Fruit fly (Drosophila melanogaster): Measurements from ENCODE around the gene CG32262.

Gene CG32262

dm6 chr3L:3818566-3819325 is 8.8 kb upstream of the CG32262 start, which contains the start of gene enc (continued):
- TF ChIP-seq Gug (GFP tag; IDR thresholded peaks at IDR 0.05) (no peak), dac (GFP tag; optimal IDR thresholded peaks at IDR 0.05) (no peak), eg (GFP tag; IDR thresholded peaks at IDR 0.05) (no peak), Blimp-1 (GFP tag; optimal IDR thresholded peaks at IDR 0.05) (no peak), Hr4 (GFP tag; optimal IDR thresholded peaks at IDR 0.05) (no peak), CG32006 (GFP tag; optimal IDR thresholded peaks at IDR 0.05) (no peak), CG1621 (tag; optimal IDR thresholded peaks at IDR 0.05) (no peak), CG11294 (GFP tag; IDR thresholded peaks at IDR 0.05) (no peak), CG3032 (tag; optimal IDR thresholded peaks at IDR 0.05) (peak; percentile 3), CG6276 (GFP tag; optimal IDR thresholded peaks at IDR 0.05) (no peak), fkh (GFP tag; optimal IDR thresholded peaks at IDR 0.05) (peak; percentile 71), lz (GFP tag; optimal IDR thresholded peaks at IDR 0.05) (no peak), Hr39 (GFP tag; optimal IDR thresholded peaks at IDR 0.05) (no peak), Lpt (GFP tag; optimal IDR thresholded peaks at IDR 0.05) (no peak), CG10669 (GFP tag; optimal IDR thresholded peaks at IDR 0.05) (no peak), Ets21C (GFP tag; optimal IDR thresholded peaks at IDR 0.05) (no peak), salr (GFP tag; optimal IDR thresholded peaks at IDR 0.05) (no peak), vri (GFP tag; optimal IDR thresholded peaks at IDR 0.05) (no peak), Hr38 (GFP tag; optimal IDR thresholded peaks at IDR 0.05) (no peak), CG15336 (GFP tag; IDR thresholded peaks at IDR 0.05) (no peak), CG8632 (GFP tag; optimal IDR thresholded peaks at IDR 0.05) (no peak), CG11902 (GFP tag; optimal IDR thresholded peaks at IDR 0.05) (no peak), esn (GFP tag; optimal IDR thresholded peaks at IDR 0.05) (peak; percentile 14), Ets96B (tag; optimal IDR thresholded peaks at IDR 0.05) (no peak), CG7368 (GFP tag; optimal IDR thresholded peaks at IDR 0.05) (no peak)

dm6 chr3L:3816772-3817483 is 6.9 kb upstream of the CG32262 start:
- peak; percentile 69 for TF ChIP-seq spab (GFP tag; optimal IDR thresholded peaks at IDR 0.05)
- peak; percentile 5 for TF ChIP-seq Hr4 (GFP tag; optimal IDR thresholded peaks at IDR 0.05)
- no peak; the same call in 2 of the 3 replicates for TF ChIP-seq CG6163 (GFP tag; IDR thresholded peaks at IDR 0.05)
- no peak for TF ChIP-seq Lpt (GFP tag; optimal IDR thresholded peaks at IDR 0.05)
- TF ChIP-seq CG3032 (tag; optimal IDR thresholded peaks at IDR 0.05), result peak; percentile 8
- peak; percentile 22 for TF ChIP-seq topi (GFP tag; optimal IDR thresholded peaks at IDR 0.05)
- peak; percentile 50 for TF ChIP-seq CG10669 (GFP tag; optimal IDR thresholded peaks at IDR 0.05)
- no peak for TF ChIP-seq CG8632 (GFP tag; optimal IDR thresholded peaks at IDR 0.05)
- TF ChIP-seq CG9139 (GFP tag; optimal IDR thresholded peaks at IDR 0.05), result peak; percentile 85
- no peak for TF ChIP-seq Smox (GFP tag; optimal IDR thresholded peaks at IDR 0.05)
- TF ChIP-seq fd59A (GFP tag; optimal IDR thresholded peaks at IDR 0.05), result no peak
- peak; percentile 16 for TF ChIP-seq Blimp-1 (GFP tag; optimal IDR thresholded peaks at IDR 0.05)
- TF ChIP-seq net (GFP tag; optimal IDR thresholded peaks at IDR 0.05), result peak; percentile 52
- no peak for TF ChIP-seq CG31627 (GFP tag; optimal IDR thresholded peaks at IDR 0.05)
- TF ChIP-seq fd85E (GFP tag; optimal IDR thresholded peaks at IDR 0.05), result no peak
- no peak for TF ChIP-seq CG32006 (GFP tag; optimal IDR thresholded peaks at IDR 0.05)
- TF ChIP-seq Sox15 (GFP tag; optimal IDR thresholded peaks at IDR 0.05), result no peak
- no peak; the same call in 1 of the 2 replicates for TF ChIP-seq CG15336 (GFP tag; IDR thresholded peaks at IDR 0.05)
- TF ChIP-seq Hr38 (GFP tag; optimal IDR thresholded peaks at IDR 0.05), result no peak
- no peak for TF ChIP-seq CG34406 (GFP tag; optimal IDR thresholded peaks at IDR 0.05)
- peak; percentile 13 for TF ChIP-seq Sox14 (GFP tag; optimal IDR thresholded peaks at IDR 0.05)
- TF ChIP-seq Ets96B (tag; optimal IDR thresholded peaks at IDR 0.05), result peak; percentile 41
- TF ChIP-seq OdsH (GFP tag; optimal IDR thresholded peaks at IDR 0.05), result no peak
- no peak for TF ChIP-seq CG6792 (GFP tag; optimal IDR thresholded peaks at IDR 0.05)
- TF ChIP-seq esn (GFP tag; optimal IDR thresholded peaks at IDR 0.05), result peak; percentile 14
- TF ChIP-seq ss (GFP tag; optimal IDR thresholded peaks at IDR 0.05), result peak; percentile 89
- no peak for TF ChIP-seq cyc (GFP tag; optimal IDR thresholded peaks at IDR 0.05)
- TF ChIP-seq dac (GFP tag; optimal IDR thresholded peaks at IDR 0.05), result no peak
- TF ChIP-seq CG6808 (GFP tag; optimal IDR thresholded peaks at IDR 0.05), result peak; percentile 81
- TF ChIP-seq CG11762 (GFP tag; optimal IDR thresholded peaks at IDR 0.05; ENCODE audit: insufficient read depth), result peak; percentile 43
- peak; percentile 9 for TF ChIP-seq CG8319 (GFP tag; optimal IDR thresholded peaks at IDR 0.05)
- no peak for TF ChIP-seq Sox102F (GFP tag; optimal IDR thresholded peaks at IDR 0.05)
- TF ChIP-seq CG8119 (GFP tag; IDR thresholded peaks at IDR 0.05), result peak; percentile 42; the same call in 1 of the 3 replicates
- peak; percentile 38 for TF ChIP-seq CG1621 (tag; optimal IDR thresholded peaks at IDR 0.05)
- TF ChIP-seq CG11902 (GFP tag; optimal IDR thresholded peaks at IDR 0.05), result no peak

Measured in whole organism, prepupa.